Worm (Caenorhabditis elegans) whole organism, L3 larva: ENCODE data around the gene C05C10.3.

Experiments
- R02D3.7 ChIP-seq: fragments of 150-350 bp; optimal IDR thresholded peaks from 2 replicates; lab custom pipeline; 2014; ENCODE audit warnings: missing biosample characterization, missing genetic modification characterization
- aly-2 ChIP-seq: fragments of 150-350 bp; optimal IDR thresholded peaks from 2 replicates; lab custom pipeline; 2014; ENCODE audit warnings: missing biosample characterization, missing genetic modification characterization
- ceh-16 ChIP-seq: sonication (generic microtip); optimal IDR thresholded peaks from 2 replicates; lab custom pipeline; 2017; ENCODE audit warnings: missing biosample characterization, missing genetic modification characterization
- ceh-28 ChIP-seq: fragments of 150-350 bp; optimal IDR thresholded peaks from 2 replicates; lab custom pipeline; 2014; ENCODE audit warnings: missing biosample characterization, missing genetic modification reagents, missing genetic modification characterization
- ceh-9 ChIP-seq: sonication (generic microtip); optimal IDR thresholded peaks from 2 replicates; lab custom pipeline; 2018; ENCODE audit warnings: missing biosample characterization, missing genetic modification characterization
- daf-12 ChIP-seq: fragments of 150-350 bp; optimal IDR thresholded peaks from 2 replicates; lab custom pipeline; 2014; ENCODE audit warnings: missing biosample characterization, missing genetic modification reagents, missing genetic modification characterization
- egl-27 ChIP-seq: sonication (generic microtip); optimal IDR thresholded peaks from 4 replicates; lab custom pipeline; 2017; ENCODE audit warnings: missing biosample characterization, missing genetic modification reagents, missing genetic modification characterization
- elt-1 ChIP-seq: fragments of 150-350 bp; optimal IDR thresholded peaks from 2 replicates; lab custom pipeline; 2014; ENCODE audit warnings: missing biosample characterization, missing genetic modification characterization
- elt-2 ChIP-seq: sonication (generic microtip); optimal IDR thresholded peaks from 2 replicates; lab custom pipeline; 2016; ENCODE audit warnings: missing genetic modification reagents, mild to moderate bottlenecking, missing genetic modification characterization, missing compliant biosample characterization
- elt-3 ChIP-seq, 3 experiments: fragments of 150-350 bp in 1 of 3; sonication (generic microtip) in 2 of 3; optimal IDR thresholded peaks; 2 replicates in 2 of 3; 4 replicates in 1 of 3; lab custom pipeline; 2014 to 2017; ENCODE audit warnings: missing biosample characterization in 3 of 3, missing genetic modification characterization in 3 of 3
- fkh-10 ChIP-seq: sonication (generic microtip); optimal IDR thresholded peaks from 2 replicates; lab custom pipeline; 2017; ENCODE audit warnings: missing biosample characterization, missing genetic modification reagents, missing genetic modification characterization
- fkh-2 ChIP-seq: fragments of 150-350 bp; optimal IDR thresholded peaks from 2 replicates; lab custom pipeline; 2014; ENCODE audit warnings: missing biosample characterization, missing genetic modification reagents, missing genetic modification characterization
- hmg-11 ChIP-seq: sonication (generic microtip); optimal IDR thresholded peaks from 2 replicates; lab custom pipeline; 2016; ENCODE audit warnings: missing genetic modification characterization, missing compliant biosample characterization
- jun-1 ChIP-seq: fragments of 150-350 bp; optimal IDR thresholded peaks from 2 replicates; lab custom pipeline; 2014; ENCODE audit warnings: missing biosample characterization, missing genetic modification reagents, missing genetic modification characterization
- lin-15B ChIP-seq: fragments of 150-350 bp; optimal IDR thresholded peaks from 2 replicates; lab custom pipeline; 2014; ENCODE audit warnings: missing biosample characterization, missing genetic modification characterization
- lin-39 ChIP-seq: fragments of 150-350 bp; optimal IDR thresholded peaks from 2 replicates; lab custom pipeline; 2018; ENCODE audit warnings: missing biosample characterization, missing genetic modification reagents, missing genetic modification characterization
- mdl-1 ChIP-seq: fragments of 150-350 bp; optimal IDR thresholded peaks from 2 replicates; lab custom pipeline; 2014; ENCODE audit warnings: missing biosample characterization, missing genetic modification characterization
- mml-1 ChIP-seq: fragments of 150-350 bp; sonication (generic microtip); optimal IDR thresholded peaks from 3 replicates; lab custom pipeline; 2014; ENCODE audit warnings: missing biosample characterization, missing genetic modification characterization
- nfya-1 ChIP-seq: sonication (generic microtip); optimal IDR thresholded peaks from 2 replicates; lab custom pipeline; 2017; ENCODE audit warnings: missing genetic modification characterization, mild to moderate bottlenecking, missing compliant biosample characterization, antibody characterized with exemption, moderate library complexity; ENCODE audit not compliant: insufficient read depth
- nhr-11 ChIP-seq: fragments of 150-350 bp; optimal IDR thresholded peaks from 2 replicates; lab custom pipeline; 2014; ENCODE audit warnings: missing biosample characterization, missing genetic modification characterization
- nhr-23 ChIP-seq: fragments of 150-350 bp; optimal IDR thresholded peaks from 2 replicates; lab custom pipeline; 2014; ENCODE audit warnings: missing biosample characterization, missing genetic modification reagents, missing genetic modification characterization
- nhr-25 ChIP-seq: sonication (generic microtip); optimal IDR thresholded peaks from 2 replicates; lab custom pipeline; 2017; ENCODE audit warnings: missing biosample characterization, missing genetic modification characterization
- nhr-43 ChIP-seq: sonication (generic microtip); optimal IDR thresholded peaks from 2 replicates; lab custom pipeline; 2016; ENCODE audit warnings: mild to moderate bottlenecking, missing genetic modification characterization, missing compliant biosample characterization; ENCODE audit not compliant: poor library complexity, severe bottlenecking
- nhr-67 ChIP-seq: fragments of 150-350 bp; optimal IDR thresholded peaks from 2 replicates; lab custom pipeline; 2014; ENCODE audit warnings: missing biosample characterization, missing genetic modification characterization
- pha-4 ChIP-seq: fragments of 150-350 bp; optimal IDR thresholded peaks from 2 replicates; lab custom pipeline; 2014; ENCODE audit warnings: missing biosample characterization, missing genetic modification reagents, missing genetic modification characterization
- pqm-1 ChIP-seq: fragments of 150-350 bp; optimal IDR thresholded peaks from 2 replicates; lab custom pipeline; 2017; ENCODE audit warnings: missing biosample characterization, missing genetic modification characterization, inconsistent platforms
- snpc-4 ChIP-seq: fragments of 150-350 bp; optimal IDR thresholded peaks from 2 replicates; lab custom pipeline; 2014; ENCODE audit warnings: missing biosample characterization, missing genetic modification characterization
- tbx-2 ChIP-seq: sonication (generic microtip); optimal IDR thresholded peaks from 2 replicates; lab custom pipeline; 2016; ENCODE audit warnings: mild to moderate bottlenecking, missing genetic modification characterization, missing compliant biosample characterization
- unc-62 ChIP-seq: fragments of 150-350 bp; sonication (generic microtip); optimal IDR thresholded peaks from 4 replicates; lab custom pipeline; 2014; ENCODE audit warnings: missing biosample characterization, missing genetic modification reagents, missing genetic modification characterization
- zag-1 ChIP-seq: fragments of 150-350 bp; optimal IDR thresholded peaks from 2 replicates; lab custom pipeline; 2014; ENCODE audit warnings: missing biosample characterization, missing genetic modification characterization
- ztf-11 ChIP-seq: fragments of 150-350 bp; optimal IDR thresholded peaks from 2 replicates; lab custom pipeline; 2014; ENCODE audit warnings: missing biosample characterization, missing genetic modification characterization
- ztf-4 ChIP-seq: fragments of 150-350 bp; optimal IDR thresholded peaks from 2 replicates; lab custom pipeline; 2014; ENCODE audit warnings: missing biosample characterization, missing genetic modification characterization

The C05C10.3 gene

ce11 chrII:9974210-9974609, 37.5 kb upstream of the C05C10.3 start:
- no peak for TF ChIP-seq unc-62 (GFP tag; lab: Kevin White, UChicago)
- TF ChIP-seq zag-1: no peak
- no peak for TF ChIP-seq nhr-43 (tag; lab: Kevin White, UChicago)
- no peak for TF ChIP-seq daf-12 (tag; lab: Kevin White, UChicago)
- TF ChIP-seq elt-1 (tag; lab: Kevin White, UChicago): peak; percentile 80
- TF ChIP-seq egl-27 (tag; lab: Kevin White, UChicago): no peak
- no peak for TF ChIP-seq nhr-25 (tag; lab: Kevin White, UChicago)
- TF ChIP-seq pha-4 (tag; lab: Kevin White, UChicago): peak; percentile 43
- no peak for TF ChIP-seq lin-39
- TF ChIP-seq nhr-11: no peak
- no peak for TF ChIP-seq snpc-4 (tag; lab: Kevin White, UChicago)
- peak; percentile 48 for TF ChIP-seq ceh-28 (tag; lab: Kevin White, UChicago)
- no peak for TF ChIP-seq ztf-4 (tag; lab: Kevin White, UChicago)
- TF ChIP-seq aly-2 (tag; lab: Kevin White, UChicago): no peak
- TF ChIP-seq fkh-2 (tag; lab: Kevin White, UChicago): no peak
- peak; percentile 89 for TF ChIP-seq elt-2
- no peak for TF ChIP-seq mml-1
- peak; percentile 82 for TF ChIP-seq pqm-1

- no peak for TF ChIP-seq ztf-11
- no peak for TF ChIP-seq mml-1
- no peak for TF ChIP-seq snpc-4 (tag; lab: Kevin White, UChicago)
- no peak for TF ChIP-seq fkh-10 (GFP tag; lab: Kevin White, UChicago)
- TF ChIP-seq mdl-1 (tag; lab: Kevin White, UChicago): no peak
- TF ChIP-seq elt-2: peak; percentile 27
- no peak for TF ChIP-seq ceh-16 (tag; lab: Kevin White, UChicago)
- no peak for TF ChIP-seq tbx-2
- TF ChIP-seq elt-3 (tag; optimal IDR thresholded peaks at IDR 0.05; lab: Kevin White, UChicago): no peak
- TF ChIP-seq pha-4 (tag; lab: Kevin White, UChicago): peak; percentile 83
- no peak for TF ChIP-seq lin-39
- peak; percentile 61 for TF ChIP-seq pqm-1
- TF ChIP-seq fkh-2 (tag; lab: Kevin White, UChicago): no peak
These were observed 33.9 kb upstream of the C05C10.3 start, which contains the start of gene R53.5 for ce11 chrII:9970438-9971092. Gene R53.5, minus strand, starts transcription at chrII:9970488.

ce11 chrII:9967999-9968706, 31.5 kb upstream of the C05C10.3 start, which contains the start of the genes R53.4 and psf-1:
Gene R53.4, minus strand, starts transcription at chrII:9968049.
Gene psf-1, plus strand, starts transcription at chrII:9968673.
- TF ChIP-seq tbx-2 (no peak), lin-39 (peak; percentile 56), nhr-67 (tag; lab: Kevin White, UChicago) (no peak), elt-1 (tag; lab: Kevin White, UChicago) (no peak), hmg-11 (tag; lab: Kevin White, UChicago) (peak; percentile 57), pha-4 (tag; lab: Kevin White, UChicago) (peak; percentile 85), daf-12 (tag; lab: Kevin White, UChicago) (no peak), ceh-9 (tag; lab: Kevin White, UChicago) (no peak), aly-2 (tag; lab: Kevin White, UChicago) (no peak), nhr-23 (tag; lab: Kevin White, UChicago) (peak; percentile 84), jun-1 (tag; lab: Kevin White, UChicago) (peak; percentile 26), unc-62 (GFP tag; lab: Kevin White, UChicago) (no peak), lin-15B (peak; percentile 90), fkh-10 (GFP tag; lab: Kevin White, UChicago) (no peak), R02D3.7 (tag; lab: Kevin White, UChicago) (peak; percentile 2), nfya-1 (peak; percentile 86), nhr-25 (tag; lab: Kevin White, UChicago) (peak; percentile 49), snpc-4 (tag; lab: Kevin White, UChicago) (peak; percentile 7), nhr-43 (tag; lab: Kevin White, UChicago) (peak; percentile 56), pqm-1 (peak; percentile 49), fkh-2 (tag; lab: Kevin White, UChicago) (no peak), elt-2 (peak; percentile 30)

ce11 chrII:9966954-9967353, 30.3 kb upstream of the C05C10.3 start, which contains the start of gene dtmk-1:
Gene dtmk-1, minus strand, starts transcription at chrII:9967099.
- TF ChIP-seq ztf-11 (no peak), elt-1 (tag; lab: Kevin White, UChicago) (peak; percentile 62), nhr-23 (tag; lab: Kevin White, UChicago) (peak; percentile 25)
